Worm (Caenorhabditis elegans): ENCODE results near the gene K12H4.5.

- TF ChIP-seq him-1 (tag; optimal IDR thresholded peaks at IDR 0.05) (no peak), W03F9.2 (tag; optimal IDR thresholded peaks at IDR 0.05) (no peak), dao-5 (tag; optimal IDR thresholded peaks at IDR 0.05) (no peak)
Measured at ce11 chrIII:8067798-8068197, 23.5 kb downstream of the K12H4.5 start.
